Worm (Caenorhabditis elegans) whole organism, L1 larva: ENCODE data around the gene cyp-13A3.

Experiments used
- C34B4.2 ChIP-seq: sonication (generic microtip); optimal IDR thresholded peaks from 2 replicates; lab custom pipeline; 2017; ENCODE audit warnings: mild to moderate bottlenecking, missing genetic modification characterization, missing compliant biosample characterization
- aha-1 ChIP-seq: fragments of 150-350 bp; optimal IDR thresholded peaks from 2 replicates; lab custom pipeline; 2014; ENCODE audit warnings: missing biosample characterization, missing genetic modification characterization
- alr-1 ChIP-seq: fragments of 200-800 bp; sonication (Bioruptor generic); optimal IDR thresholded peaks from 2 replicates; lab custom pipeline; 2018; ENCODE audit warnings: borderline replicate concordance, mild to moderate bottlenecking, missing genetic modification characterization, missing compliant biosample characterization
- aly-2 ChIP-seq: fragments of 150-350 bp; optimal IDR thresholded peaks from 2 replicates; lab custom pipeline; 2014; ENCODE audit warnings: missing biosample characterization, missing genetic modification characterization
- blmp-1 ChIP-seq: fragments of 150-350 bp; optimal IDR thresholded peaks from 2 replicates; lab custom pipeline; 2014; ENCODE audit warnings: missing biosample characterization, missing genetic modification characterization
- ceh-63 ChIP-seq: fragments of 200-800 bp; sonication (Bioruptor generic); optimal IDR thresholded peaks from 2 replicates; lab custom pipeline; 2018; ENCODE audit warnings: mild to moderate bottlenecking, missing genetic modification characterization, missing compliant biosample characterization
- ceh-82 ChIP-seq, 3 experiments: fragments of 150-350 bp in 1 of 3; sonication (generic microtip) in 2 of 3; optimal IDR thresholded peaks; 2 replicates each; lab custom pipeline; 2014 to 2017; ENCODE audit warnings: missing biosample characterization in 3 of 3, missing genetic modification characterization in 3 of 3
- ceh-90 ChIP-seq: sonication (generic microtip); optimal IDR thresholded peaks from 2 replicates; lab custom pipeline; 2016; ENCODE audit warnings: missing genetic modification characterization, missing compliant biosample characterization
- dpl-1 ChIP-seq, 3 experiments: fragments of 150-350 bp in 2 of 3; sonication (generic microtip) in 1 of 3; optimal IDR thresholded peaks; 2 replicates each; lab custom pipeline; 2014 to 2017; ENCODE audit warnings: missing biosample characterization in 3 of 3, missing genetic modification characterization in 3 of 3, missing genetic modification reagents in 3 of 3
- efl-1 ChIP-seq, 4 experiments: fragments of 150-350 bp; optimal IDR thresholded peaks in 3 of 4; peaks in 1 of 4; 1 replicate in 1 of 4; 2 replicates in 3 of 4; lab custom pipeline; 2014; ENCODE audit warnings: missing biosample characterization in 2 of 4, missing genetic modification characterization in 2 of 4, missing genetic modification reagents in 2 of 4
- efl-3 ChIP-seq: fragments of 200-800 bp; sonication (Bioruptor generic); optimal IDR thresholded peaks from 2 replicates; lab custom pipeline; 2018; ENCODE audit warnings: mild to moderate bottlenecking, missing genetic modification characterization, missing compliant biosample characterization
- egl-13 ChIP-seq: sonication (generic microtip); optimal IDR thresholded peaks from 2 replicates; lab custom pipeline; 2016; ENCODE audit warnings: missing genotype, missing genetic modification reagents, missing genetic modification characterization, missing compliant biosample characterization
- elt-2 ChIP-seq: sonication (generic microtip); optimal IDR thresholded peaks from 2 replicates; lab custom pipeline; 2016; ENCODE audit warnings: missing genetic modification characterization, mild to moderate bottlenecking, inconsistent platforms, missing compliant biosample characterization, missing genetic modification reagents
- fkh-10 ChIP-seq: sonication (generic microtip); optimal IDR thresholded peaks from 2 replicates; lab custom pipeline; 2017; ENCODE audit warnings: missing biosample characterization, missing genetic modification reagents, missing genetic modification characterization
- fkh-8 ChIP-seq: sonication (generic microtip); optimal IDR thresholded peaks from 2 replicates; lab custom pipeline; 2016; ENCODE audit warnings: mild to moderate bottlenecking, missing genetic modification characterization, missing compliant biosample characterization
- fos-1 ChIP-seq: fragments of 150-350 bp; optimal IDR thresholded peaks from 2 replicates; lab custom pipeline; 2014; ENCODE audit warnings: missing biosample characterization, missing genetic modification characterization
- hpl-2 ChIP-seq: fragments of 150-350 bp; optimal IDR thresholded peaks from 2 replicates; lab custom pipeline; 2014; ENCODE audit warnings: missing biosample characterization, missing genetic modification reagents, missing genetic modification characterization
- irx-1 ChIP-seq: sonication (generic microtip); optimal IDR thresholded peaks from 2 replicates; lab custom pipeline; 2016; ENCODE audit warnings: missing genetic modification characterization, missing compliant biosample characterization
- lin-14 ChIP-seq: fragments of 200-800 bp; sonication (Bioruptor generic); optimal IDR thresholded peaks from 2 replicates; lab custom pipeline; 2018; ENCODE audit warnings: mild to moderate bottlenecking, missing genetic modification characterization, moderate library complexity, missing compliant biosample characterization
- lin-35 ChIP-seq, 2 experiments: fragments of 150-350 bp; optimal IDR thresholded peaks; 2 replicates each; lab custom pipeline; 2014; ENCODE audit warnings: missing biosample characterization in 2 of 2, missing genetic modification characterization in 2 of 2, missing genetic modification reagents in 2 of 2
- lin-39 ChIP-seq: fragments of 150-350 bp; optimal IDR thresholded peaks from 2 replicates; lab custom pipeline; 2014; ENCODE audit warnings: missing biosample characterization, missing genetic modification reagents, missing genetic modification characterization
- lsy-2 ChIP-seq, 2 experiments: fragments of 150-350 bp; optimal IDR thresholded peaks; 2 replicates each; lab custom pipeline; 2014; ENCODE audit warnings: missing biosample characterization in 2 of 2, missing genetic modification characterization in 2 of 2
- mdl-1 ChIP-seq, 2 experiments: fragments of 150-350 bp; optimal IDR thresholded peaks; 2 replicates each; lab custom pipeline; 2014 to 2017; ENCODE audit warnings: missing biosample characterization in 2 of 2, missing genetic modification characterization in 2 of 2, inconsistent platforms in 1 of 2
- mef-2 ChIP-seq: fragments of 150-350 bp; optimal IDR thresholded peaks from 2 replicates; lab custom pipeline; 2014; ENCODE audit warnings: missing biosample characterization, missing genetic modification characterization
- nhr-12 ChIP-seq: sonication (generic microtip); optimal IDR thresholded peaks from 2 replicates; lab custom pipeline; 2017; ENCODE audit warnings: missing biosample characterization, missing genetic modification characterization
- nhr-19 ChIP-seq: fragments of 200-800 bp; sonication (Bioruptor generic); conservative IDR thresholded peaks from 2 replicates; pipeline ENCODE4 v1.3.6; 2022; ENCODE audit warnings: missing genetic modification characterization, missing compliant biosample characterization
- nhr-20 ChIP-seq: sonication (generic microtip); optimal IDR thresholded peaks from 2 replicates; lab custom pipeline; 2016; ENCODE audit warnings: mild to moderate bottlenecking, missing genetic modification characterization, missing compliant biosample characterization
- nhr-47 ChIP-seq: sonication (generic microtip); optimal IDR thresholded peaks from 2 replicates; lab custom pipeline; 2016; ENCODE audit warnings: mild to moderate bottlenecking, missing genetic modification characterization, moderate library complexity, missing compliant biosample characterization
- nhr-71 ChIP-seq: sonication (generic microtip); optimal IDR thresholded peaks from 2 replicates; lab custom pipeline; 2016; ENCODE audit warnings: mild to moderate bottlenecking, missing genetic modification characterization, moderate library complexity, missing compliant biosample characterization
- nhr-85 ChIP-seq: sonication (generic microtip); peaks from one replicate; lab custom pipeline; 2016; ENCODE audit warnings: missing genetic modification characterization, inconsistent platforms, missing compliant biosample characterization
- nhr-90 ChIP-seq: sonication (generic microtip); optimal IDR thresholded peaks from 2 replicates; lab custom pipeline; 2016; ENCODE audit warnings: mild to moderate bottlenecking, missing genetic modification characterization, missing compliant biosample characterization; ENCODE audit not compliant: poor library complexity
- pag-3 ChIP-seq: sonication (generic microtip); optimal IDR thresholded peaks from 2 replicates; lab custom pipeline; 2017; ENCODE audit warnings: missing genetic modification characterization, mild to moderate bottlenecking, missing compliant biosample characterization, antibody characterized with exemption, borderline replicate concordance; ENCODE audit not compliant: insufficient read depth
- snu-23 ChIP-seq: sonication (generic microtip); optimal IDR thresholded peaks from 2 replicates; lab custom pipeline; 2016; ENCODE audit warnings: missing genetic modification characterization, missing compliant biosample characterization
- sptf-1 ChIP-seq: fragments of 150-350 bp; optimal IDR thresholded peaks from 2 replicates; lab custom pipeline; 2014; ENCODE audit warnings: missing biosample characterization, missing genetic modification characterization
- tlp-1 ChIP-seq: fragments of 150-350 bp; optimal IDR thresholded peaks from 2 replicates; lab custom pipeline; 2014; ENCODE audit warnings: missing biosample characterization, missing genetic modification characterization
- unc-130 ChIP-seq: fragments of 150-350 bp; optimal IDR thresholded peaks from 2 replicates; lab custom pipeline; 2017; ENCODE audit warnings: missing biosample characterization, missing genetic modification characterization, inconsistent platforms
- unc-62 ChIP-seq: fragments of 150-350 bp; optimal IDR thresholded peaks from 2 replicates; lab custom pipeline; 2014; ENCODE audit warnings: missing biosample characterization, missing genetic modification reagents, missing genetic modification characterization
- unc-86 ChIP-seq: sonication (generic microtip); optimal IDR thresholded peaks from 2 replicates; lab custom pipeline; 2016; ENCODE audit warnings: missing genetic modification characterization, missing compliant biosample characterization
- vab-15 ChIP-seq: sonication (generic microtip); optimal IDR thresholded peaks from 2 replicates; lab custom pipeline; 2017; ENCODE audit warnings: missing genotype, mild to moderate bottlenecking, missing genetic modification characterization, missing compliant biosample characterization
- xbp-1 ChIP-seq: sonication (generic microtip); optimal IDR thresholded peaks from 2 replicates; lab custom pipeline; 2016; ENCODE audit warnings: missing genetic modification characterization, missing compliant biosample characterization
- ztf-11 ChIP-seq, 2 experiments: sonication (generic microtip); optimal IDR thresholded peaks; 2 replicates each; lab custom pipeline; 2016 to 2017; ENCODE audit warnings: missing genetic modification characterization in 2 of 2, missing biosample characterization in 1 of 2, missing compliant biosample characterization in 1 of 2

The cyp-13A3 gene

ce11 chrII:9787395-9788152, 5.5 kb downstream of the cyp-13A3 start, which contains the start of gene cyp-13A2 (continued):
- TF ChIP-seq pag-3, result no peak
- no peak for TF ChIP-seq ceh-82 (tag; optimal IDR thresholded peaks at IDR 0.05; lab: Kevin White, UChicago)
- peak; percentile 61 for TF ChIP-seq tlp-1 (tag; lab: Kevin White, UChicago)
- TF ChIP-seq ceh-90 (tag; lab: Kevin White, UChicago), result no peak
- TF ChIP-seq xbp-1 (tag; lab: Kevin White, UChicago), result no peak
- peak; percentile 94 for TF ChIP-seq lin-14
- peak; percentile 99 for TF ChIP-seq nhr-85 (tag; lab: Kevin White, UChicago)
- TF ChIP-seq irx-1 (tag; lab: Kevin White, UChicago), result peak; percentile 23
- TF ChIP-seq vab-15 (tag; lab: Kevin White, UChicago), result no peak
- no peak for TF ChIP-seq fkh-10 (GFP tag; lab: Kevin White, UChicago)
- TF ChIP-seq alr-1 (tag; lab: Kevin White, UChicago), result no peak
- peak; percentile 50 for TF ChIP-seq nhr-19
- TF ChIP-seq ztf-11 (tag; optimal IDR thresholded peaks at IDR 0.05; lab: Kevin White, UChicago), result no peak
- peak; percentile 66 for TF ChIP-seq nhr-90
- TF ChIP-seq fos-1, result peak; percentile 36
- no peak for TF ChIP-seq mef-2 (tag; lab: Kevin White, UChicago)
- TF ChIP-seq unc-130 (tag; lab: Kevin White, UChicago), result no peak
- no peak for TF ChIP-seq C34B4.2 (tag; lab: Kevin White, UChicago)
- no peak for TF ChIP-seq fkh-8 (tag; lab: Kevin White, UChicago)
- peak; percentile 72 for TF ChIP-seq elt-2 (tag; lab: Kevin White, UChicago)
- TF ChIP-seq sptf-1, result no peak
- peak in 2 of 3 experiments; percentile 16 to 32 for TF ChIP-seq dpl-1 (GFP tag; optimal IDR thresholded peaks at IDR 0.05; lab: Kevin White, UChicago)
- no peak for TF ChIP-seq aha-1 (tag; lab: Kevin White, UChicago)
- peak in 1 of 2 experiments; percentile 48 for TF ChIP-seq mdl-1 (tag; optimal IDR thresholded peaks at IDR 0.05; lab: Kevin White, UChicago)
- TF ChIP-seq nhr-47 (tag; lab: Kevin White, UChicago), result peak; percentile 33
- TF ChIP-seq nhr-71 (tag; lab: Kevin White, UChicago), result peak; percentile 82
- TF ChIP-seq ceh-63 (GFP tag; lab: Kevin White, UChicago), result no peak
- no peak for TF ChIP-seq aly-2
- no peak for TF ChIP-seq nhr-12
- TF ChIP-seq lin-39, result peak; percentile 65
- no peak for TF ChIP-seq efl-3 (GFP tag; lab: Kevin White, UChicago)
- TF ChIP-seq snu-23 (GFP tag; lab: Kevin White, UChicago), result peak; percentile 65
- TF ChIP-seq blmp-1 (tag; lab: Kevin White, UChicago), result peak; percentile 76
- no peak for TF ChIP-seq hpl-2 (GFP tag; lab: Kevin White, UChicago)
- peak; percentile 88 for TF ChIP-seq nhr-20 (tag; lab: Kevin White, UChicago)
- TF ChIP-seq lin-35 (GFP tag; optimal IDR thresholded peaks at IDR 0.05; lab: Kevin White, UChicago), result peak; percentile 10 to 29
- peak; percentile 32 to 52 for TF ChIP-seq efl-1 (optimal IDR thresholded peaks at IDR 0.05; lab: Kevin White, UChicago)
- TF ChIP-seq efl-1 (GFP tag; optimal IDR thresholded peaks at IDR 0.05 in 1 of 2; lab: Kevin White, UChicago), result peak in 1 of 2 experiments; percentile 90
- TF ChIP-seq lsy-2 (tag; optimal IDR thresholded peaks at IDR 0.05; lab: Kevin White, UChicago), result peak; percentile 47 to 62
- TF ChIP-seq, all 84 proteins: peak for 28

- TF ChIP-seq aha-1 (tag; lab: Kevin White, UChicago), result no peak
- no peak for TF ChIP-seq unc-62 (GFP tag; lab: Kevin White, UChicago)
- no peak for TF ChIP-seq unc-86 (tag; lab: Kevin White, UChicago)
- no peak for TF ChIP-seq efl-1 (optimal IDR thresholded peaks at IDR 0.05; lab: Kevin White, UChicago)
- TF ChIP-seq efl-1 (GFP tag; optimal IDR thresholded peaks at IDR 0.05 in 1 of 2; lab: Kevin White, UChicago), result peak in 1 of 2 experiments; percentile 84
- TF ChIP-seq egl-13 (tag; lab: Kevin White, UChicago), result no peak
Observed at ce11 chrII:9786215-9786614, 6.9 kb downstream of the cyp-13A3 start.
